Fruit fly (Drosophila melanogaster): Measurements from ENCODE around the gene Ref2.

Ref2 gene

DNA sequence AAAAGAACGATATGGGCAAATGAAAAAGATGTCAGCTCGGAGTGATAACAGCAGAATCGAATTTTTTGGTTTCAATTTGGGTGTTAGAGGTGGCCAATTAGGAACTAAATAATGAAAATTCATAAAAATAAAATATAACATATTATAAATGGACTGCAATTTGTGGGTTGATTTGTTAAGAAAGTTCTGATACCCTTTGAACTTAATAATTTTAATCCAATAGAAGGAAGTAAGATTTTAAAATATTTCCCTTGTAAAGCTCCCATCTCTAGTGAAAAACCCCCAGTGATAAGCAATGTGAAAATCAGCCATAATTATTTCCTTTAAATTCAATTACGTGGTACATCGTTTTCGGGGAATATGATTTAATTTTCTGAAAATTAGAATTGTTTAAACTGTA, 1.9 kb downstream of the Ref2 start:
- TF ChIP-seq foxo (GFP tag; optimal IDR thresholded peaks at IDR 0.05) (peak in 1 of 2 experiments; percentile 54), woc (GFP tag; optimal IDR thresholded peaks at IDR 0.05) (no peak), rgr (GFP tag; optimal IDR thresholded peaks at IDR 0.05) (peak; percentile 35), HLH106 (tag; optimal IDR thresholded peaks at IDR 0.05) (peak; percentile 38), Vsx2 (GFP tag; optimal IDR thresholded peaks at IDR 0.05; ENCODE audit: partially characterized antibody) (no peak), OdsH (GFP tag; optimal IDR thresholded peaks at IDR 0.05) (peak; percentile 54), brk (GFP tag; optimal IDR thresholded peaks at IDR 0.05) (peak; percentile 32), h (GFP tag; optimal IDR thresholded peaks at IDR 0.05) (peak; percentile 49), Sp1 (GFP tag; optimal IDR thresholded peaks at IDR 0.05) (peak; percentile 21)

DNA sequence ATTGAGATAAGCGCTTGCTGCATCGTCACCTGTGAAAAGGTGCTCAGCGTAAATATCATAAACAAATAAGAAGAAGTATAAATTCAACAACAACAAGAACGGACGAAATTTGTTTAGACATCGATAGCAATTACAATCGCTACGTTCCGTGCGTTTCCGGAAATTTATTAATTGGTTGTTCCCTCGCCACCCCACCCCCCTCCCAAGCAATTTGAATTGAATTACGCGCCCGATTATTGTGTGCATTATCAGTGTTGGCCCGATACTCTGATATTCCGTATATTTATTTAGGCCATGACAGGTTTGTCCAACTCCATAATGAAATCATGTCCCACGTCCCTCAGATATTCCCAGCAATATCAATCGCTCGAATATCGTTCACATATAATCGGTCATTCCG, 4.6 kb downstream of the Ref2 start:
- no peak for TF ChIP-seq Rel (GFP tag; optimal IDR thresholded peaks at IDR 0.05)
- peak; percentile 42 for TF ChIP-seq Rel (tag; optimal IDR thresholded peaks at IDR 0.05)
- peak; percentile 62 for TF ChIP-seq h (GFP tag; optimal IDR thresholded peaks at IDR 0.05)
- TF ChIP-seq N (GFP tag; optimal IDR thresholded peaks at IDR 0.05): no peak
- no peak for TF ChIP-seq OdsH (GFP tag; optimal IDR thresholded peaks at IDR 0.05)
- peak; percentile 24 for TF ChIP-seq Sp1 (GFP tag; optimal IDR thresholded peaks at IDR 0.05)

DNA sequence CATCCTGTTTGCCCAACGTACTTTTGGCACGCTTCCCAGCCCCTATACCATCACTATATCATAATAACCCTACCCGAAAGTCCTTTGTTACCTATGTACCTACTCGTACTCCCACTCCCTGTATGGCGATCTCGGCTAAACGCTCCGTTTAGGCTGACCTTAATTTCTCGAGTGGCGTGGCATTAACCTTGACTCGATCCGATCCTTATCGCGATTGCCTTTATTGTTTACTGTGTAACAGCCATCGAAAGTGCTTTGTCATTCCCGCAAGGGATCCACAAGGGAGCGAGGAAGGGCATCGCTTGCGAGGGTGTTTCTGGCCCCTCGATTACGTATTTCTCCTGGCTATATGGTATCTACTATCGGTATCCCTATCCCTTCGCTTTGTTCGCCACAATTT, 13.0 kb downstream of the Ref2 start:
- TF ChIP-seq Jra (GFP tag; optimal IDR thresholded peaks at IDR 0.05) (no peak), Sp1 (GFP tag; optimal IDR thresholded peaks at IDR 0.05) (no peak), Dfd (GFP tag; optimal IDR thresholded peaks at IDR 0.05) (no peak), Abd-B (GFP tag; optimal IDR thresholded peaks at IDR 0.05) (no peak), Hr78 (GFP tag; optimal IDR thresholded peaks at IDR 0.05) (no peak), h (GFP tag; optimal IDR thresholded peaks at IDR 0.05) (no peak), Vsx2 (GFP tag; optimal IDR thresholded peaks at IDR 0.05; ENCODE audit: partially characterized antibody) (no peak), tai (GFP tag; optimal IDR thresholded peaks at IDR 0.05) (no peak), br (GFP tag; optimal IDR thresholded peaks at IDR 0.05) (no peak), jim (GFP tag; optimal IDR thresholded peaks at IDR 0.05) (no peak), dsf (GFP tag; optimal IDR thresholded peaks at IDR 0.05; ENCODE audit: borderline replicate concordance) (no peak), usp (GFP tag; optimal IDR thresholded peaks at IDR 0.05) (no peak), Myc (optimal IDR thresholded peaks at IDR 0.05) (no peak), OdsH (GFP tag; optimal IDR thresholded peaks at IDR 0.05) (no peak), dmrt93B (GFP tag; optimal IDR thresholded peaks at IDR 0.05) (no peak), lola (GFP tag; optimal IDR thresholded peaks at IDR 0.05) (no peak), fru (GFP tag; optimal IDR thresholded peaks at IDR 0.05) (no peak), foxo (GFP tag; optimal IDR thresholded peaks at IDR 0.05) (no peak), N (GFP tag; optimal IDR thresholded peaks at IDR 0.05) (no peak), sv (GFP tag; optimal IDR thresholded peaks at IDR 0.05) (no peak)

DNA sequence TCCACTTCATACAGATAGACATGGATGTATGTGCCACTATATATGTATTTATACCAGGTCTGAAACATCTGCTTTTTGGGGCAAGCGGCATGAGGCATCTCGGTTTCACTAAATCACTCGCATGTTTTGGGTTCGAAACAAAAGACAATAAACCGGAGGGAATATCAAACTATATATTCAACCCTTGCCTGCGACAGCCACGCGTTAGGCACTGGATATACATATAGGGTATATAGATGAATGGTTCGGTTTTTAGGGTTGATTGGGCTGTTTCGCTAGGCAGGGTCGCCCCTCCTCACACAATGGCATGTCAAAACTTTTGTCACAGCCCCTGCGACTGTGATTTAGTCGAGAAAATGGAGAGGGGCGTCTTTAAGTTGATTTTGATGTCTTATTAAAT, 23.1 kb downstream of the Ref2 start:
- no peak for TF ChIP-seq Hnf4 (GFP tag; optimal IDR thresholded peaks at IDR 0.05)
- no peak for TF ChIP-seq Vsx2 (GFP tag; optimal IDR thresholded peaks at IDR 0.05; ENCODE audit: partially characterized antibody)
- no peak for TF ChIP-seq pan (optimal IDR thresholded peaks at IDR 0.05)
- no peak for TF ChIP-seq Hr83 (GFP tag; optimal IDR thresholded peaks at IDR 0.05; ENCODE audit: poor library complexity, severe bottlenecking)
- TF ChIP-seq Hr78 (GFP tag; optimal IDR thresholded peaks at IDR 0.05): no peak
- no peak for TF ChIP-seq OdsH (GFP tag; optimal IDR thresholded peaks at IDR 0.05)
- no peak for TF ChIP-seq brk (GFP tag; optimal IDR thresholded peaks at IDR 0.05)
- no peak for TF ChIP-seq fru (GFP tag; optimal IDR thresholded peaks at IDR 0.05)
- no peak for TF ChIP-seq foxo (GFP tag; optimal IDR thresholded peaks at IDR 0.05)
- TF ChIP-seq CG32264 (GFP tag; optimal IDR thresholded peaks at IDR 0.05): no peak
- no peak for TF ChIP-seq dmrt93B (GFP tag; optimal IDR thresholded peaks at IDR 0.05)
- no peak for TF ChIP-seq Jra (GFP tag; optimal IDR thresholded peaks at IDR 0.05)
- no peak for TF ChIP-seq GATAd (GFP tag; optimal IDR thresholded peaks at IDR 0.05)
- TF ChIP-seq br (GFP tag; optimal IDR thresholded peaks at IDR 0.05): no peak
- TF ChIP-seq Dif (GFP tag; optimal IDR thresholded peaks at IDR 0.05; ENCODE audit: partially characterized antibody): no peak
- TF ChIP-seq usp (GFP tag; optimal IDR thresholded peaks at IDR 0.05): no peak
- TF ChIP-seq dl (GFP tag; optimal IDR thresholded peaks at IDR 0.05; ENCODE audit: insufficient read depth in 1 of 2, partially characterized antibody in 2 of 2): no peak
- no peak for TF ChIP-seq lola (GFP tag; optimal IDR thresholded peaks at IDR 0.05)
